Fruit fly (Drosophila melanogaster): ENCODE measurements around the gene RpS19a.

Gene RpS19a

DNA sequence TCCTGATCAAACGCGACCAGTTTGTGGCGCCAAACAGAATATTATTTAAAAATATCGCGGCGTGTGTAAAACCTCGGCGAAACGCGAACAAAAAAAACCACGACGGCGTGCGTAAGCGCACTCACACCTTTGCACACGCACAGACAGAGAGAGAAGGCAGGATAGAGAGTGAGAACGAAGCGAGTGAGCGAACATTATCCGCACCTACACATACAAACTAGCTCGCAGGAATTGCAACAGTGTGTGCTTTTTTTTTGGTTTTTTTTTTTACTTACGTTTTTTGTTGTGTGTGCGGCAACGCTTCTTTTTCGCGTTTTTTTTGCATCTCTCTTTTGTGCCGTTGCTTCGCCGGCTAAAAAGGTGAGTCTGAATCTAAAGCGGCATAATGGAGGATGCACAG, 37.9 kb upstream of the RpS19a start (continued):
- TF ChIP-seq CG4424 (GFP tag; optimal IDR thresholded peaks at IDR 0.05) = no peak
- no peak for TF ChIP-seq onecut (GFP tag; IDR thresholded peaks at IDR 0.05)
- TF ChIP-seq ATbp (GFP tag; optimal IDR thresholded peaks at IDR 0.05) = no peak
- TF ChIP-seq tx (GFP tag; optimal IDR thresholded peaks at IDR 0.05) = no peak
- no peak for TF ChIP-seq gro (GFP tag; optimal IDR thresholded peaks at IDR 0.05)
- TF ChIP-seq pros (GFP tag; optimal IDR thresholded peaks at IDR 0.05) = no peak
- TF ChIP-seq CG10431 (GFP tag; optimal IDR thresholded peaks at IDR 0.05) = no peak
- TF ChIP-seq pita (GFP tag; optimal IDR thresholded peaks at IDR 0.05) = no peak
- no peak for TF ChIP-seq gfzf (GFP tag; optimal IDR thresholded peaks at IDR 0.05)
- TF ChIP-seq zen2 (GFP tag; IDR thresholded peaks at IDR 0.05; ENCODE audit: partially characterized antibody) = peak; percentile 24; the same call in 1 of the 3 replicates
- TF ChIP-seq CG8388 (GFP tag; optimal IDR thresholded peaks at IDR 0.05) = no peak
- TF ChIP-seq CG15011 (GFP tag; optimal IDR thresholded peaks at IDR 0.05) = no peak
- TF ChIP-seq CG13424 (tag; optimal IDR thresholded peaks at IDR 0.05) = no peak
- TF ChIP-seq HmgZ (tag; optimal IDR thresholded peaks at IDR 0.05) = no peak
- no peak for TF ChIP-seq Scr (GFP tag; IDR thresholded peaks at IDR 0.05; ENCODE audit: partially characterized antibody)
- no peak for TF ChIP-seq repo (GFP tag; optimal IDR thresholded peaks at IDR 0.05)
- no peak for TF ChIP-seq CG1792 (GFP tag; optimal IDR thresholded peaks at IDR 0.05)
- peak; percentile 55 for TF ChIP-seq CG1832 (GFP tag; optimal IDR thresholded peaks at IDR 0.05)
- no peak for TF ChIP-seq Xrp1 (GFP tag; IDR thresholded peaks at IDR 0.05)
- no peak for TF ChIP-seq CG15479 (GFP tag; optimal IDR thresholded peaks at IDR 0.05)
- peak; percentile 60 for TF ChIP-seq lbe (GFP tag; optimal IDR thresholded peaks at IDR 0.05)
- TF ChIP-seq Myb (GFP tag; optimal IDR thresholded peaks at IDR 0.05) = no peak
- no peak for TF ChIP-seq schlank (tag; optimal IDR thresholded peaks at IDR 0.05)
- no peak for TF ChIP-seq CG12236 (GFP tag; optimal IDR thresholded peaks at IDR 0.05)
- no peak for TF ChIP-seq CG10209 (GFP tag; optimal IDR thresholded peaks at IDR 0.05)
- TF ChIP-seq Jarid2 (GFP tag; optimal IDR thresholded peaks at IDR 0.05) = no peak
- TF ChIP-seq CG12942 (GFP tag; optimal IDR thresholded peaks at IDR 0.05) = no peak
- no peak for TF ChIP-seq B-H2 (GFP tag; optimal IDR thresholded peaks at IDR 0.05)
- no peak for TF ChIP-seq CG1603 (tag; optimal IDR thresholded peaks at IDR 0.05)
- no peak for TF ChIP-seq mam (GFP tag; optimal IDR thresholded peaks at IDR 0.05)
- no peak for TF ChIP-seq CG10274 (GFP tag; optimal IDR thresholded peaks at IDR 0.05)
- no peak for TF ChIP-seq bbx (GFP tag; IDR thresholded peaks at IDR 0.05; ENCODE audit: partially characterized antibody)
- TF ChIP-seq CG9215 (GFP tag; IDR thresholded peaks at IDR 0.05) = no peak
- TF ChIP-seq ftz-f1 (GFP tag; optimal IDR thresholded peaks at IDR 0.05) = no peak
- no peak for TF ChIP-seq CG30403 (GFP tag; optimal IDR thresholded peaks at IDR 0.05)
- no peak for TF ChIP-seq lab (GFP tag; optimal IDR thresholded peaks at IDR 0.05)
- TF ChIP-seq ken (GFP tag; IDR thresholded peaks at IDR 0.05) = no peak
- no peak for TF ChIP-seq Oli (tag; optimal IDR thresholded peaks at IDR 0.05)
- TF ChIP-seq CG3995 (GFP tag; optimal IDR thresholded peaks at IDR 0.05) = no peak
- TF ChIP-seq Sox102F (GFP tag; optimal IDR thresholded peaks at IDR 0.05) = no peak
- TF ChIP-seq CG7963 (GFP tag; IDR thresholded peaks at IDR 0.05; ENCODE audit: partially characterized antibody) = no peak
- no peak for TF ChIP-seq CG17612 (GFP tag; IDR thresholded peaks at IDR 0.05)
- peak; percentile 37; the same call in 1 of the 2 replicates for TF ChIP-seq rib (GFP tag; IDR thresholded peaks at IDR 0.05)
- TF ChIP-seq CG15514 (GFP tag; optimal IDR thresholded peaks at IDR 0.05) = no peak
- no peak for TF ChIP-seq dm (GFP tag; optimal IDR thresholded peaks at IDR 0.05)
- TF ChIP-seq ranshi (GFP tag; IDR thresholded peaks at IDR 0.05) = no peak
- no peak for TF ChIP-seq CG3065 (GFP tag; optimal IDR thresholded peaks at IDR 0.05)
- TF ChIP-seq bsh (GFP tag; optimal IDR thresholded peaks at IDR 0.05) = peak in 1 of 2 experiments; percentile 98
- TF ChIP-seq nom (GFP tag; optimal IDR thresholded peaks at IDR 0.05) = peak; percentile 100
- no peak for TF ChIP-seq Hr39 (optimal IDR thresholded peaks at IDR 0.05)
- no peak for TF ChIP-seq slou (GFP tag; optimal IDR thresholded peaks at IDR 0.05)
